Fruit fly (Drosophila melanogaster): ENCODE measurements around the gene CG4887.

The CG4887 gene

DNA sequence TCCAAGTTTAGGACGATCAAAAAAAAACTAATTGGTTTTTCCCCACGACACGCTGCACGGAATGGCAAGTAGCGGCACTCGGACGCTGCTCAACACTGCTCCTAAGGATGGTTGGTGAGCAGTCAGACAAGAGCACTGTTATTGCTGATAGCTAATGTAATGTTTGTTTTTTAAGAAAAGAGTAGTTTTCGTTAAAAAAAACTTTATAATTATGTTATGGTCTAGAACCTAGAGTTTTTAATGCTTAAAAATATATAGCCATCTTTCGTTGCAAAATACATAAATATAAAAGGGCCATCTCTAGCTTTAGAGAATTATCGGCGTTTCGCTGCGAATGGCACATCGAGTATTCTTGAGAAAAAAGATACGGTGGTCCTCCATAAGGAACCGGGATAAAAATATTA, at the start of gene CG4887, which contains the start of gene Charon:
Gene CG4887, plus strand, starts transcription at position 306 of the 404 bp plus-strand sequence.
Gene Charon, minus strand, starts transcription at position 102 of the 404 bp plus-strand sequence.
- no peak for TF ChIP-seq Oli (tag; optimal IDR thresholded peaks at IDR 0.05)
- no peak for TF ChIP-seq CG8924 (tag; optimal IDR thresholded peaks at IDR 0.05)
- TF ChIP-seq sens-2 (GFP tag; IDR thresholded peaks at IDR 0.05) = no peak
- peak; percentile 93 for TF ChIP-seq CG4617 (GFP tag; optimal IDR thresholded peaks at IDR 0.05; ENCODE audit: borderline replicate concordance)
- TF ChIP-seq CG34224 (GFP tag; IDR thresholded peaks at IDR 0.05; ENCODE audit: partially characterized antibody) = peak; percentile 48; the same call in 2 of the 3 replicates
- peak; percentile 79 for TF ChIP-seq unc-4 (GFP tag; IDR thresholded peaks at IDR 0.05; ENCODE audit: partially characterized antibody)
- TF ChIP-seq CG9727 (GFP tag; optimal IDR thresholded peaks at IDR 0.05) = peak; percentile 76
- peak; percentile 89 for TF ChIP-seq bab2 (GFP tag; optimal IDR thresholded peaks at IDR 0.05)
- peak in 1 of 2 experiments; percentile 52 for TF ChIP-seq crp (GFP tag; optimal IDR thresholded peaks at IDR 0.05)
- no peak for TF ChIP-seq Dip2 (GFP tag; IDR thresholded peaks at IDR 0.05)
- no peak for TF ChIP-seq MTF-1 (GFP tag; optimal IDR thresholded peaks at IDR 0.05; ENCODE audit: borderline replicate concordance)
- peak; percentile 46; the same call in 1 of the 2 replicates for TF ChIP-seq Gsc (GFP tag; IDR thresholded peaks at IDR 0.05)
- TF ChIP-seq dysf (GFP tag; IDR thresholded peaks at IDR 0.05) = peak; percentile 86
- no peak for TF ChIP-seq CG8478 (optimal IDR thresholded peaks at IDR 0.05)
- peak; percentile 79 for TF ChIP-seq CG4328 (GFP tag; optimal IDR thresholded peaks at IDR 0.05)
- peak; percentile 75 for TF ChIP-seq CG10209 (GFP tag; optimal IDR thresholded peaks at IDR 0.05)
- TF ChIP-seq Hr3 (GFP tag; optimal IDR thresholded peaks at IDR 0.05) = peak; percentile 83
- peak; percentile 89 for TF ChIP-seq Xbp1 (GFP tag; optimal IDR thresholded peaks at IDR 0.05)
- peak; percentile 67 for TF ChIP-seq ERR (GFP tag; optimal IDR thresholded peaks at IDR 0.05)
- peak; percentile 53 for TF ChIP-seq Hmx (GFP tag; optimal IDR thresholded peaks at IDR 0.05)
- TF ChIP-seq gcm2 (GFP tag; optimal IDR thresholded peaks at IDR 0.05) = peak; percentile 61
- TF ChIP-seq slbo (GFP tag; IDR thresholded peaks at IDR 0.05) = peak; percentile 92
- peak; percentile 75; the same call in 1 of the 2 replicates for TF ChIP-seq ara (GFP tag; IDR thresholded peaks at IDR 0.05)
- peak; percentile 4 for TF ChIP-seq p53 (GFP tag; optimal IDR thresholded peaks at IDR 0.05)
- no peak for TF ChIP-seq yki (optimal IDR thresholded peaks at IDR 0.05)
- TF ChIP-seq ase (GFP tag; IDR thresholded peaks at IDR 0.05) = peak; percentile 74
- TF ChIP-seq Atf6 (GFP tag; IDR thresholded peaks at IDR 0.05) = peak; percentile 75
- TF ChIP-seq ap (GFP tag; IDR thresholded peaks at IDR 0.05) = peak; percentile 51
- TF ChIP-seq gce (GFP tag; IDR thresholded peaks at IDR 0.05) = peak; percentile 55; the same call in 1 of the 3 replicates
- peak; percentile 88 for TF ChIP-seq CG10543 (GFP tag; optimal IDR thresholded peaks at IDR 0.05)
- peak; percentile 44 for TF ChIP-seq Deaf1 (tag; optimal IDR thresholded peaks at IDR 0.05)
- TF ChIP-seq Ets65A (GFP tag) = peak; percentile 98
- TF ChIP-seq Antp (GFP tag; optimal IDR thresholded peaks at IDR 0.05) = peak; percentile 81
- TF ChIP-seq ash1 (GFP tag; optimal IDR thresholded peaks at IDR 0.05) = no peak
- TF ChIP-seq cg (GFP tag; optimal IDR thresholded peaks at IDR 0.05) = no peak
- peak; percentile 77 for TF ChIP-seq CG17829 (tag; optimal IDR thresholded peaks at IDR 0.05)
- peak; percentile 75 for TF ChIP-seq CG6765 (GFP tag; optimal IDR thresholded peaks at IDR 0.05)
- TF ChIP-seq Ets97D (GFP tag; optimal IDR thresholded peaks at IDR 0.05) = peak; percentile 81
- no peak for TF ChIP-seq CG30020 (tag; optimal IDR thresholded peaks at IDR 0.05)
- TF ChIP-seq CG7357 (GFP tag; IDR thresholded peaks at IDR 0.05) = peak; percentile 57; the same call in 2 of the 3 replicates
- TF ChIP-seq nerfin-1 (tag; optimal IDR thresholded peaks at IDR 0.05) = peak; percentile 76
- TF ChIP-seq nau (GFP tag; optimal IDR thresholded peaks at IDR 0.05) = no peak
- peak; percentile 84 for TF ChIP-seq lmd (GFP tag; IDR thresholded peaks at IDR 0.05)
- no peak for TF ChIP-seq CG12769 (tag; optimal IDR thresholded peaks at IDR 0.05)
- peak; percentile 35; the same call in 1 of the 3 replicates for TF ChIP-seq B-H1 (GFP tag; IDR thresholded peaks at IDR 0.05)
- peak; percentile 89 for TF ChIP-seq phol (tag; optimal IDR thresholded peaks at IDR 0.05)
- peak; percentile 91 for TF ChIP-seq CHES-1-like (GFP tag; optimal IDR thresholded peaks at IDR 0.05)
- TF ChIP-seq CG2712 (tag; optimal IDR thresholded peaks at IDR 0.05) = peak; percentile 83
- TF ChIP-seq zen (tag; optimal IDR thresholded peaks at IDR 0.05) = peak; percentile 68
- TF ChIP-seq Usf (GFP tag; optimal IDR thresholded peaks at IDR 0.05) = peak; percentile 53
- TF ChIP-seq lola (GFP tag; optimal IDR thresholded peaks at IDR 0.05) = peak in 1 of 3 experiments; percentile 82
